Worm (Caenorhabditis elegans) whole organism, young adult: ENCODE results near the gene npp-26.

Experiments used
- F10E7.11 ChIP-seq: sonication (generic microtip); optimal IDR thresholded peaks from 2 replicates; lab custom pipeline; 2017; ENCODE audit warnings: mild to moderate bottlenecking, missing genetic modification characterization, moderate library complexity, missing compliant biosample characterization
- F57A8.1 ChIP-seq: fragments of 200-800 bp; sonication (Bioruptor generic); optimal IDR thresholded peaks from 2 replicates; lab custom pipeline; 2018; ENCODE audit warnings: mild to moderate bottlenecking, missing genetic modification characterization, moderate library complexity, missing compliant biosample characterization
- Y53G8AR.9 ChIP-seq: fragments of 200-800 bp; sonication (Bioruptor generic); conservative IDR thresholded peaks from 2 replicates; pipeline ENCODE4 v1.3.6; 2022; ENCODE audit warnings: missing genetic modification reagents, missing genetic modification characterization, missing compliant biosample characterization
- atf-7 ChIP-seq: sonication (generic microtip); optimal IDR thresholded peaks from 2 replicates; lab custom pipeline; 2017; ENCODE audit warnings: mild to moderate bottlenecking, missing genetic modification characterization, missing compliant biosample characterization
- hmg-1.2 ChIP-seq: fragments of 200-800 bp; sonication (Bioruptor generic); IDR thresholded peaks from 2 replicates; pipeline ENCODE4 v1.3.6; 2022; ENCODE audit warnings: missing genetic modification reagents, missing genetic modification characterization, missing compliant biosample characterization
- lin-54 ChIP-seq: fragments of 200-800 bp; sonication (Bioruptor generic); optimal IDR thresholded peaks from 2 replicates; lab custom pipeline; 2018; ENCODE audit warnings: mild to moderate bottlenecking, missing genetic modification characterization, missing compliant biosample characterization
- snpc-3.4 ChIP-seq: sonication (generic microtip); optimal IDR thresholded peaks from 2 replicates; lab custom pipeline; 2017; ENCODE audit warnings: missing genetic modification characterization, mild to moderate bottlenecking, missing compliant biosample characterization, antibody characterized with exemption, moderate library complexity, missing genotype, missing genetic modification reagents
- tbp1 ChIP-seq: fragments of 200-800 bp; sonication (Bioruptor generic); optimal IDR thresholded peaks from 2 replicates; lab custom pipeline; 2018; ENCODE audit warnings: mild to moderate bottlenecking, missing genetic modification characterization, missing compliant biosample characterization

npp-26 gene

DNA sequence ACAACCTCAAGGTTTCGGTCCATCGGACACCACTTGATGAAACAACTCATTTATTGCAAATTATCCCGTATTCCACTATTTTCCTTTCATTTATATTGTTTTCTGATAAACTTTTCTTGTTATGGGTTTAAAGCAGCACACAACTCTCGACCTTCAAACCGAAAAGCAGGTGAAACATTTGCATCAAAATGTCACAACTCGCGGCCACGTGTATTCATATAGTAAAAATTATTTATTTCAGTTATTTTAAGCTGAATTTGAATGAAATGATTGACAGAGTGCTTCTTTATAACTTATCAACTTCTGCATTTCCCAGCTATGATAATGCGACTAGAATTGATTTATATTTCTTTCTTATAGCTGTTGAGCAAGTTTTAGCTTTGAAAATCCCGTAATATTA, 47.3 kb downstream of the npp-26 start, which contains the start of gene srw-95 (continued):
- no peak for TF ChIP-seq F57A8.1
- TF ChIP-seq lin-54: peak; percentile 9
- TF ChIP-seq snpc-3.4 (tag; lab: Kevin White, UChicago): peak; percentile 24
- TF ChIP-seq hmg-1.2 (GFP tag; lab: Robert Waterston, UW): 0 out of 2 replicates have a peak, but pooled peaks have one; percentile 10
- peak; percentile 9 for TF ChIP-seq atf-7
- TF ChIP-seq tbp1: peak; percentile 38

DNA sequence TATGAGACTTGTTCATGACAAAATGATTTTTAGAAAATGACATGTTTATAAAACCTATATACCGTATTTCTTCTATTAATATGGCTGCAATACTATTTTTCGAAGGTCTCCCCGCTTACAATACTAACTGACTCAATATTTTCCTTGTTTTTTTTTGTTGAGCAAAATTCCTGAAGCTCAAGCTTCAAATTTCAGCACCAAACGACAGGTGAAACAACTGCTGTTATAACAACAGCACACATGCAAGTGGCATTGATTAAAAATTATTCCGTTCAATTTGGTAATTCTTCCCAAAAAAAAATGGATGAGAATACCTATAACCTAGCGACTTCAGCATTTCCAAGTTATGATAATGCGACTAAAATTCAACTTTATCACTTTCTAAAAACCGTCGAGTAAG, 49.7 kb downstream of the npp-26 start, which contains the start of gene srw-94:
srw-94 (plus strand) TSS at position 301 of the 400 bp plus-strand sequence.
- no peak for TF ChIP-seq F10E7.11 (tag; lab: Kevin White, UChicago)
- TF ChIP-seq Y53G8AR.9 (GFP tag; lab: Robert Waterston, UW): no peak
